Fruit fly (Drosophila melanogaster) whole organism, embryonic: ENCODE results near the gene Cpr67Fa1.

Source experiments
- Abd-B ChIP-seq: fragments of 200-800 bp; sonication (Bioruptor generic); optimal IDR thresholded peaks from 2 replicates; lab custom pipeline; 2018; ENCODE audit warnings: missing biosample characterization, mild to moderate bottlenecking, missing genetic modification characterization, moderate library complexity
- Aef1 ChIP-seq: fragments of 200-800 bp; sonication (Bioruptor generic); IDR thresholded peaks from 3 replicates; pipeline ENCODE4 v1.3.6; 2022; ENCODE audit warnings: missing biosample characterization, missing genetic modification characterization
- CG10321 ChIP-seq: fragments of 200-800 bp; sonication (Bioruptor generic); IDR thresholded peaks from 2 replicates; pipeline ENCODE4 v1.3.6; 2022; ENCODE audit warnings: missing biosample characterization, missing genetic modification characterization
- CG10543 ChIP-seq: fragments of 200-800 bp; sonication (Bioruptor generic); optimal IDR thresholded peaks from 3 replicates; lab custom pipeline; 2017; ENCODE audit warnings: missing biosample characterization, mild to moderate bottlenecking, missing genetic modification characterization, moderate library complexity
- CG10565 ChIP-seq: fragments of 200-800 bp; sonication (Bioruptor generic); optimal IDR thresholded peaks from 3 replicates; lab custom pipeline; 2016; ENCODE audit warnings: missing biosample characterization, mild to moderate bottlenecking, missing genetic modification characterization
- CG11085 ChIP-seq: fragments of 200-800 bp; sonication (Bioruptor generic); IDR thresholded peaks from 2 replicates; pipeline ENCODE4 v1.3.6; 2022; ENCODE audit warnings: missing biosample characterization, missing genetic modification characterization
- CG12236 ChIP-seq: fragments of 200-800 bp; sonication (Bioruptor generic); optimal IDR thresholded peaks from 2 replicates; lab custom pipeline; 2016; ENCODE audit warnings: missing biosample characterization, missing genetic modification characterization
- CG12299 ChIP-seq: fragments of 200-800 bp; sonication (Bioruptor generic); optimal IDR thresholded peaks from 2 replicates; lab custom pipeline; 2018; ENCODE audit warnings: missing biosample characterization, mild to moderate bottlenecking, missing genetic modification characterization
- CG14050 ChIP-seq: fragments of 200-800 bp; sonication (Bioruptor generic); IDR thresholded peaks from 3 replicates; pipeline ENCODE4 v1.3.6; 2022; ENCODE audit warnings: missing biosample characterization, missing genetic modification characterization
- CG15011 ChIP-seq: fragments of 200-800 bp; sonication (Bioruptor generic); optimal IDR thresholded peaks from 3 replicates; lab custom pipeline; 2018; ENCODE audit warnings: missing biosample characterization, mild to moderate bottlenecking, missing genetic modification characterization
- CG15269 ChIP-seq: fragments of 200-800 bp; sonication (Bioruptor generic); optimal IDR thresholded peaks from 2 replicates; lab custom pipeline; 2018; ENCODE audit warnings: missing biosample characterization, mild to moderate bottlenecking, missing genetic modification characterization, moderate library complexity
- CG1792 ChIP-seq: fragments of 200-800 bp; sonication (Bioruptor generic); optimal IDR thresholded peaks from 2 replicates; lab custom pipeline; 2016; ENCODE audit warnings: missing biosample characterization, missing genetic modification characterization
- CG18764 ChIP-seq: fragments of 200-800 bp; sonication (Bioruptor generic); optimal IDR thresholded peaks from 3 replicates; lab custom pipeline; 2016; ENCODE audit warnings: missing biosample characterization, missing genetic modification characterization
- CG32532 ChIP-seq: fragments of 200-800 bp; sonication (Bioruptor generic); IDR thresholded peaks from 2 replicates; pipeline ENCODE4 v1.3.6; 2022; ENCODE audit warnings: missing biosample characterization, missing genetic modification characterization
- CG43689 ChIP-seq: fragments of 200-800 bp; sonication (Bioruptor generic); IDR thresholded peaks from 2 replicates; pipeline ENCODE4 v1.3.6; 2022; ENCODE audit warnings: missing biosample characterization, missing genetic modification characterization
- CG4820 ChIP-seq: fragments of 200-800 bp; sonication (Bioruptor generic); optimal IDR thresholded peaks from 3 replicates; lab custom pipeline; 2016; ENCODE audit warnings: missing biosample characterization, missing genetic modification characterization
- CG5245 ChIP-seq: fragments of 200-800 bp; sonication (Bioruptor generic); optimal IDR thresholded peaks from 3 replicates; lab custom pipeline; 2016; ENCODE audit warnings: missing biosample characterization, missing genetic modification characterization
- CG6765 ChIP-seq: fragments of 200-800 bp; sonication (Bioruptor generic); optimal IDR thresholded peaks from 3 replicates; lab custom pipeline; 2017; ENCODE audit warnings: missing biosample characterization, mild to moderate bottlenecking, missing genetic modification characterization
- CG9876 ChIP-seq: fragments of 200-800 bp; sonication (Bioruptor generic); optimal IDR thresholded peaks from 2 replicates; lab custom pipeline; 2016; ENCODE audit warnings: missing biosample characterization, missing genetic modification characterization
- D ChIP-seq, 2 experiments: fragments of 200-800 bp in 1 of 2; fragments of >200 bp in 1 of 2; sonication (Bioruptor generic) in 1 of 2; optimal IDR thresholded peaks; 2 replicates in 1 of 2; 3 replicates in 1 of 2; lab custom pipeline; 2017; ENCODE audit warnings: mild to moderate bottlenecking in 1 of 2, missing biosample characterization in 1 of 2, missing genetic modification characterization in 1 of 2, missing genetic modification reagents in 1 of 2
- D19A ChIP-seq: fragments of 200-800 bp; optimal IDR thresholded peaks from 3 replicates; lab custom pipeline; 2019; ENCODE audit warnings: missing biosample characterization, mild to moderate bottlenecking, missing genetic modification characterization, moderate library complexity
- Drgx ChIP-seq: fragments of 200-800 bp; sonication (Bioruptor generic); IDR thresholded peaks from 2 replicates; pipeline ENCODE4 v1.3.6; 2022; ENCODE audit warnings: missing biosample characterization, missing genetic modification characterization
- H15 ChIP-seq: fragments of 200-800 bp; sonication (Bioruptor generic); IDR thresholded peaks from 3 replicates; pipeline ENCODE4 v1.3.6; 2022; ENCODE audit warnings: missing biosample characterization, missing genetic modification characterization
- HLH3B ChIP-seq: fragments of 200-800 bp; sonication (Bioruptor generic); IDR thresholded peaks from 2 replicates; pipeline ENCODE4 v1.3.6; 2022; ENCODE audit warnings: missing biosample characterization, missing genetic modification characterization
- HLH54F ChIP-seq: fragments of 200-800 bp; sonication (Bioruptor generic); optimal IDR thresholded peaks from 3 replicates; lab custom pipeline; 2016; ENCODE audit warnings: missing biosample characterization, missing genetic modification characterization
- Kr ChIP-seq: fragments of 200-800 bp; sonication (Bioruptor generic); optimal IDR thresholded peaks from 2 replicates; lab custom pipeline; 2017; ENCODE audit warnings: missing biosample characterization, mild to moderate bottlenecking, missing genetic modification characterization
- MTF-1 ChIP-seq: fragments of 200-800 bp; sonication (Bioruptor generic); optimal IDR thresholded peaks from 2 replicates; lab custom pipeline; 2018; ENCODE audit warnings: missing biosample characterization, mild to moderate bottlenecking, missing genetic modification characterization, borderline replicate concordance
- Mad ChIP-seq: fragments of 200-800 bp; sonication (Bioruptor generic); optimal IDR thresholded peaks from 2 replicates; lab custom pipeline; 2016; ENCODE audit warnings: missing biosample characterization, missing genetic modification characterization
- Mrtf ChIP-seq: fragments of 200-800 bp; sonication (Bioruptor generic); IDR thresholded peaks from 3 replicates; pipeline ENCODE4 v1.3.6; 2022; ENCODE audit warnings: missing biosample characterization, missing genetic modification characterization
- Usf ChIP-seq: fragments of 200-800 bp; sonication (Bioruptor generic); optimal IDR thresholded peaks from 2 replicates; lab custom pipeline; 2017; ENCODE audit warnings: missing genotype, missing biosample characterization, missing genetic modification characterization
- ab ChIP-seq: fragments of 200-800 bp; sonication (Bioruptor generic); optimal IDR thresholded peaks from 2 replicates; lab custom pipeline; 2016; ENCODE audit warnings: missing biosample characterization, missing genetic modification characterization
- al ChIP-seq: fragments of 200-800 bp; sonication (Bioruptor generic); IDR thresholded peaks from 2 replicates; pipeline ENCODE4 v1.3.6; 2022; ENCODE audit warnings: missing biosample characterization, missing genetic modification characterization
- cato ChIP-seq: fragments of 200-800 bp; sonication (Bioruptor generic); optimal IDR thresholded peaks from 2 replicates; lab custom pipeline; 2016; ENCODE audit warnings: missing biosample characterization, missing genetic modification characterization, borderline replicate concordance
- gfzf ChIP-seq: fragments of 200-800 bp; sonication (Bioruptor generic); optimal IDR thresholded peaks from 2 replicates; lab custom pipeline; 2016; ENCODE audit warnings: missing biosample characterization, mild to moderate bottlenecking, missing genetic modification characterization, moderate library complexity
- gsb-n ChIP-seq: fragments of 200-800 bp; sonication (Bioruptor generic); optimal IDR thresholded peaks from 3 replicates; lab custom pipeline; 2018; ENCODE audit warnings: missing biosample characterization, mild to moderate bottlenecking, missing genetic modification characterization
- her ChIP-seq: fragments of 200-800 bp; sonication (Bioruptor generic); optimal IDR thresholded peaks from 2 replicates; lab custom pipeline; 2016; ENCODE audit warnings: missing biosample characterization, missing genetic modification characterization
- hkb ChIP-seq, 2 experiments: fragments of 200-800 bp in 1 of 2; fragments of >200 bp in 1 of 2; sonication (Bioruptor generic) in 1 of 2; IDR thresholded peaks in 1 of 2; optimal IDR thresholded peaks in 1 of 2; 2 replicates each; pipeline versions ENCODE4 v1.3.6 to Lab custom; 2017 to 2022; ENCODE audit warnings: missing biosample characterization in 1 of 2, missing genetic modification characterization in 1 of 2
- onecut ChIP-seq: fragments of 200-800 bp; sonication (Bioruptor generic); IDR thresholded peaks from 2 replicates; pipeline ENCODE4 v1.3.6; 2022; ENCODE audit warnings: missing biosample characterization, missing genetic modification characterization
- otp ChIP-seq: fragments of 200-800 bp; sonication (Bioruptor generic); IDR thresholded peaks from 3 replicates; pipeline ENCODE4, ENCODE4 v1.3.6; 2022; ENCODE audit warnings: missing biosample characterization, missing genetic modification characterization
- pan ChIP-seq, 4 experiments: fragments of >200 bp in 3 of 4; fragments of 200-800 bp in 1 of 4; sonication (Bioruptor generic) in 1 of 4; optimal IDR thresholded peaks in 3 of 4; IDR thresholded peaks in 1 of 4; 2 replicates each; pipeline versions ENCODE4 v1.3.6 to Lab custom; 2017 to 2022; ENCODE audit warnings: missing biosample characterization in 2 of 4, missing genetic modification characterization in 2 of 4, mixed read lengths in 1 of 4
- phol ChIP-seq: fragments of 200-800 bp; sonication (Bioruptor generic); optimal IDR thresholded peaks from 3 replicates; lab custom pipeline; 2018; ENCODE audit warnings: missing biosample characterization, mild to moderate bottlenecking, missing genetic modification characterization, moderate library complexity
- scrt ChIP-seq: fragments of 200-800 bp; sonication (Bioruptor generic); optimal IDR thresholded peaks from 2 replicates; lab custom pipeline; 2018; ENCODE audit warnings: missing biosample characterization, mild to moderate bottlenecking, missing genetic modification characterization, moderate library complexity
- seq ChIP-seq: fragments of 200-800 bp; sonication (Bioruptor generic); IDR thresholded peaks from 2 replicates; pipeline ENCODE4 v1.3.6; 2022; ENCODE audit warnings: missing biosample characterization, missing genetic modification characterization
- shn ChIP-seq: fragments of 200-800 bp; sonication (Bioruptor generic); optimal IDR thresholded peaks from 3 replicates; lab custom pipeline; 2016; ENCODE audit warnings: missing biosample characterization, missing genetic modification characterization
- sob ChIP-seq: fragments of 200-800 bp; sonication (Bioruptor generic); IDR thresholded peaks from 2 replicates; pipeline ENCODE4 v1.3.6; 2022; ENCODE audit warnings: missing biosample characterization, missing genetic modification characterization
- tll ChIP-seq, 2 experiments: fragments of 200-800 bp in 1 of 2; fragments of >200 bp in 1 of 2; sonication (Bioruptor generic) in 1 of 2; optimal IDR thresholded peaks; 2 replicates each; lab custom pipeline; 2017 to 2019; ENCODE audit warnings: missing biosample characterization in 2 of 2, missing genetic modification characterization in 2 of 2, mild to moderate bottlenecking in 1 of 2, moderate library complexity in 1 of 2
- tx ChIP-seq: fragments of 200-800 bp; sonication (Bioruptor generic); optimal IDR thresholded peaks from 2 replicates; lab custom pipeline; 2016; ENCODE audit warnings: missing biosample characterization, missing genetic modification characterization
- vfl ChIP-seq: fragments of 200-800 bp; sonication (Bioruptor generic); optimal IDR thresholded peaks from 2 replicates; lab custom pipeline; 2016; ENCODE audit warnings: missing biosample characterization, missing genetic modification characterization
- yki ChIP-seq: fragments of >200 bp; optimal IDR thresholded peaks from 3 replicates; lab custom pipeline; 2018
- zen ChIP-seq: fragments of 200-800 bp; sonication (Bioruptor generic); optimal IDR thresholded peaks from 3 replicates; lab custom pipeline; 2018; ENCODE audit warnings: missing biosample characterization, mild to moderate bottlenecking, missing genetic modification characterization, moderate library complexity

Gene Cpr67Fa1

dm6 chr3L:10899087-10899511, 9.3 kb downstream of the Cpr67Fa1 start, which contains the start of gene Aps (continued):
- peak; percentile 40 for TF ChIP-seq phol
- peak; percentile 64 for TF ChIP-seq Aef1 (GFP tag; lab: Robert Waterston, UW)
- no peak for TF ChIP-seq CG11085
- TF ChIP-seq CG1792 (GFP tag; lab: Kevin White, UChicago) = no peak
- TF ChIP-seq CG15269 (tag; lab: Kevin White, UChicago) = peak; percentile 49
- TF ChIP-seq her (GFP tag; lab: Kevin White, UChicago) = no peak
- TF ChIP-seq Drgx (GFP tag; lab: Robert Waterston, UW) = no peak
- TF ChIP-seq CG4820 (GFP tag; lab: Kevin White, UChicago) = peak; percentile 29
- TF ChIP-seq gfzf (GFP tag; lab: Kevin White, UChicago) = peak; percentile 86
- peak; percentile 1 for TF ChIP-seq CG15011 (GFP tag; lab: Kevin White, UChicago)
- TF ChIP-seq sob (GFP tag; lab: Robert Waterston, UW) = peak; percentile 57; the same call in 1 of the 2 replicates
- TF ChIP-seq gsb-n (tag; lab: Kevin White, UChicago) = peak; percentile 45
- TF ChIP-seq Abd-B (GFP tag; lab: Kevin White, UChicago) = no peak
- peak; percentile 34 for TF ChIP-seq zen
- no peak for TF ChIP-seq CG18764 (GFP tag; lab: Kevin White, UChicago)
- no peak for TF ChIP-seq scrt
- TF ChIP-seq tll (GFP tag; optimal IDR thresholded peaks at IDR 0.05; lab: Kevin White, UChicago) = no peak
- no peak for TF ChIP-seq CG6765 (GFP tag; lab: Kevin White, UChicago)
- TF ChIP-seq pan (optimal IDR thresholded peaks at IDR 0.05; lab: Kevin White, UChicago) = no peak
- peak in 1 of 2 experiments; percentile 55 for TF ChIP-seq pan (GFP tag; optimal IDR thresholded peaks at IDR 0.05 in 1 of 2, IDR thresholded peaks at IDR 0.05 in 1 of 2)
- TF ChIP-seq CG5245 (GFP tag; lab: Kevin White, UChicago) = peak; percentile 56
- TF ChIP-seq otp = peak; percentile 15; the same call in 1 of the 3 replicates
- no peak for TF ChIP-seq Usf (GFP tag; lab: Kevin White, UChicago)
- peak; percentile 27 for TF ChIP-seq tx (GFP tag; lab: Kevin White, UChicago)
- peak; percentile 45; the same call in 1 of the 2 replicates for TF ChIP-seq HLH3B (GFP tag; lab: Robert Waterston, UW)
- TF ChIP-seq Mad (GFP tag; lab: Kevin White, UChicago) = peak; percentile 17
- no peak for TF ChIP-seq cato (GFP tag; lab: Kevin White, UChicago)
- no peak for TF ChIP-seq MTF-1 (GFP tag; lab: Kevin White, UChicago)
- TF ChIP-seq seq (GFP tag; lab: Robert Waterston, UW) = no peak
- no peak for TF ChIP-seq CG12236 (GFP tag; lab: Kevin White, UChicago)
- no peak for TF ChIP-seq CG10565
- TF ChIP-seq H15 (GFP tag; lab: Robert Waterston, UW) = peak; percentile 59
- TF ChIP-seq CG10543 = no peak
- TF ChIP-seq CG43689 (GFP tag; lab: Robert Waterston, UW) = no peak
- TF ChIP-seq onecut = no peak; the same call in 1 of the 2 replicates
- peak; percentile 22; the same call in 1 of the 3 replicates for TF ChIP-seq CG14050 (GFP tag; lab: Robert Waterston, UW)
- TF ChIP-seq yki (lab: Kevin White, UChicago) = no peak
- TF ChIP-seq shn (GFP tag; lab: Kevin White, UChicago) = no peak
- no peak for TF ChIP-seq CG12299
- TF ChIP-seq Kr (GFP tag; lab: Kevin White, UChicago) = no peak
- no peak; the same call in 2 of the 3 replicates for TF ChIP-seq Mrtf
- no peak for TF ChIP-seq vfl (GFP tag; lab: Kevin White, UChicago)
- TF ChIP-seq al (GFP tag; lab: Robert Waterston, UW) = 0 out of 2 replicates have a peak, but pooled peaks have one; percentile 28
- TF ChIP-seq D19A (tag; lab: Kevin White, UChicago) = no peak
- no peak for TF ChIP-seq CG9876 (GFP tag; lab: Kevin White, UChicago)
- no peak for TF ChIP-seq D (optimal IDR thresholded peaks at IDR 0.05; lab: Kevin White, UChicago)
- peak; percentile 18 for TF ChIP-seq D (GFP tag; optimal IDR thresholded peaks at IDR 0.05; lab: Kevin White, UChicago)
- TF ChIP-seq CG32532 = peak; percentile 89
- no peak for TF ChIP-seq ab (GFP tag; lab: Kevin White, UChicago)
- peak; percentile 24 for TF ChIP-seq HLH54F
- TF ChIP-seq hkb (optimal IDR thresholded peaks at IDR 0.05; lab: Kevin White, UChicago) = no peak
- TF ChIP-seq hkb (GFP tag; IDR thresholded peaks at IDR 0.05; lab: Robert Waterston, UW) = peak; percentile 29; the same call in 1 of the 2 replicates
- no peak for TF ChIP-seq CG10321 (GFP tag; lab: Robert Waterston, UW)
